Fruit fly (Drosophila melanogaster) whole organism: ENCODE measurements around the gene CG6013.

Source experiments
- CG8478 ChIP-seq: fragments of >200 bp; optimal IDR thresholded peaks from 2 replicates; lab custom pipeline; 2018; ENCODE audit warnings: inconsistent platforms
- Dll ChIP-seq: fragments of >200 bp; optimal IDR thresholded peaks from 2 replicates; lab custom pipeline; 2017
- EcR ChIP-seq, 2 experiments: fragments of >200 bp; optimal IDR thresholded peaks; 2 replicates each; lab custom pipeline; 2017; ENCODE audit warnings: missing biosample characterization in 2 of 2, missing genetic modification characterization in 2 of 2, missing genetic modification reagents in 2 of 2
- pan ChIP-seq: fragments of >200 bp; optimal IDR thresholded peaks from 2 replicates; lab custom pipeline; 2017
- psq ChIP-seq: fragments of >200 bp; optimal IDR thresholded peaks from 2 replicates; lab custom pipeline; 2017
- usp ChIP-seq: fragments of >200 bp; optimal IDR thresholded peaks from 2 replicates; lab custom pipeline; 2017; ENCODE audit warnings: missing biosample characterization, missing genetic modification characterization, mixed read lengths

The CG6013 gene

dm6 chr3R:19054839-19055238 lies 23.5 kb downstream of the CG6013 start:
- TF ChIP-seq Dll (lab: Kevin White, UChicago), result no peak
- TF ChIP-seq usp (GFP tag; lab: Kevin White, UChicago), result no peak
- no peak for TF ChIP-seq EcR (GFP tag; optimal IDR thresholded peaks at IDR 0.05; lab: Kevin White, UChicago)
- TF ChIP-seq CG8478, result no peak
- no peak for TF ChIP-seq psq (lab: Kevin White, UChicago)
- TF ChIP-seq pan (lab: Kevin White, UChicago), result no peak

dm6 chr3R:19056884-19057283 lies 25.6 kb downstream of the CG6013 start:
- TF ChIP-seq Dll (lab: Kevin White, UChicago) (no peak), EcR (GFP tag; optimal IDR thresholded peaks at IDR 0.05; lab: Kevin White, UChicago) (no peak), usp (GFP tag; lab: Kevin White, UChicago) (no peak), psq (lab: Kevin White, UChicago) (no peak), pan (lab: Kevin White, UChicago) (no peak), CG8478 (no peak)

DNA sequence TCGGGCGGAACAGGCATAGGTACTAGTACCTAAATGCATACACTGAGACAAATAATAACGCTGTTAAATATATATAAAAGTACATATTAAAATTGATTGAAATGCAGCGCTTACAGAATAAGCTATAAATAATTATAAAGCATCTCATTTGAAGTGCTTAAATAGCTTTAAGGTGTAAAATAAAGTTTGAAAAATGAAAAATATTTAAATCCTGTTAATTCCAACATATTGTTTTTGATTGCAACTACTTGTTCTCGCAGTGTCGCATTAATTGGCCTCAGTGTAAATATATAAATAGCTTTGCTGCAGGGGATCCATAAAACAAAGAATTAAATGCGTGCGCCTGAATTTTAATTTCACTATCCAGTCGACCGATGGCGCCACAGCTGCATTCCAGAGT lies 27.1 kb downstream of the CG6013 start:
- no peak for TF ChIP-seq CG8478

DNA sequence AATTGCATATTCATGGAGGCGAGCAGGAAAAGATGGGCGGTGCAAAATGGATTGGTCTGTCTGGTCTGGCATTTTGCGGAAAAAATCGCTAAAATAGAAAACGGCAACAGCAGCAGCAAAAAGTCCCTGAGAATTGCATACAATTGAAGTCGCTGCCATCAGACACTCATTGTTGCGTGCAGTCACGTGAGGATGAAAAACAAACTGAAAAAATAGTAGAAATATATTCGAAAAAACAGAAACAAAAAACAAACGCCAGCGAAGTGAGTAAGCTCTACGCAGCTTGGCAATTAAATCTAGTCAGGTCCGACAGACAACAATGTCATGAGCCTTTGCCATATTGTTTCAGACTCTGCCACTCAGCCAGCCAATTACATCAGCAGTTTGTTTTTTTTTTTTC lies 28.0 kb downstream of the CG6013 start:
- TF ChIP-seq usp (GFP tag; lab: Kevin White, UChicago) (no peak), pan (lab: Kevin White, UChicago) (no peak), CG8478 (no peak), Dll (lab: Kevin White, UChicago) (no peak), EcR (GFP tag; optimal IDR thresholded peaks at IDR 0.05; lab: Kevin White, UChicago) (no peak), psq (lab: Kevin White, UChicago) (no peak)

DNA sequence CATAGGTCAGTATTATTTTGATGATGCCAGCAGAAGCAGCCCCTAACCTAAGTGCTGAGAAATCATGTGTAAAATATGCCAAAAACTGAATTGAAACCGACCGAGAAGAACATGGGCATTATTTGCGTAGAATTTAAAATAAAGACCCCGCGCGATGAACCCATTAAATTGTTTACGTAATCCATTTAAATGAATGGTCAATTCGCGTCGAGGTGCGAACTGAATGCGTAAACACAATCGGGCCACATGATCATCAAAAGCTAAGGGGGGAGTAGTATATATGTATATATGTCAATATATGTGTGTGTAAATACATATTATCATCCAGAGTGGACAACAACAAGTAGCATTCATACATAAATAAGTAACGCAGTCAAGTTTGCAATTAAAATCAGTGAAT lies 28.9 kb downstream of the CG6013 start:
- TF ChIP-seq CG8478 (no peak), EcR (GFP tag; optimal IDR thresholded peaks at IDR 0.05; lab: Kevin White, UChicago) (no peak), usp (GFP tag; lab: Kevin White, UChicago) (no peak), Dll (lab: Kevin White, UChicago) (no peak), pan (lab: Kevin White, UChicago) (no peak)

DNA sequence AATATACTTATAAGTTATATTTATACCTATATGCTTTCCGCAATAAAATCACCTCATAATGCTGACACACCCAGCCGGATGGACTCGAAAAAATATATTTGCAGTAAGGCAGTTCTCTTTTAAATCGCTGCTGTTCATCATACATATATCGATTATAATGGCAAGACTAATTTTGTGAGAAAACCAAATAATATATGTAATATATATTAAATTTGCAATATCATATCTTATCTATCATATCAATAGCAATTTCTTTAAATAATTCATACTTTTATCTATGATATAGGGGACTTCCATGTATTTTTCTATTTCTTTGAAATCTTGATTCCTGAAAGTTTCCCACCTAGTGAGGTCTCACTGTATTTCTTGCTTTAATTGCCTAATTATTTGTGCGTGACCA lies 31.2 kb downstream of the CG6013 start:
- TF ChIP-seq CG8478 (no peak), EcR (GFP tag; optimal IDR thresholded peaks at IDR 0.05; lab: Kevin White, UChicago) (no peak), usp (GFP tag; lab: Kevin White, UChicago) (no peak), Dll (lab: Kevin White, UChicago) (no peak), pan (lab: Kevin White, UChicago) (no peak), psq (lab: Kevin White, UChicago) (no peak)

dm6 chr3R:19064037-19064664 lies 32.8 kb downstream of the CG6013 start:
- TF ChIP-seq CG8478, result no peak
- TF ChIP-seq psq (lab: Kevin White, UChicago), result no peak
- TF ChIP-seq Dll (lab: Kevin White, UChicago), result no peak
- no peak for TF ChIP-seq usp (GFP tag; lab: Kevin White, UChicago)
- no peak for TF ChIP-seq pan (lab: Kevin White, UChicago)
- no peak for TF ChIP-seq EcR (GFP tag; optimal IDR thresholded peaks at IDR 0.05; lab: Kevin White, UChicago)

dm6 chr3R:19065474-19065873 lies 34.2 kb downstream of the CG6013 start:
- no peak for TF ChIP-seq usp (GFP tag; lab: Kevin White, UChicago)
- no peak for TF ChIP-seq psq (lab: Kevin White, UChicago)
- no peak for TF ChIP-seq EcR (GFP tag; optimal IDR thresholded peaks at IDR 0.05; lab: Kevin White, UChicago)
- no peak for TF ChIP-seq pan (lab: Kevin White, UChicago)
- TF ChIP-seq CG8478, result no peak
- no peak for TF ChIP-seq Dll (lab: Kevin White, UChicago)

- TF ChIP-seq pan (lab: Kevin White, UChicago) (no peak), psq (lab: Kevin White, UChicago) (no peak), EcR (GFP tag; optimal IDR thresholded peaks at IDR 0.05; lab: Kevin White, UChicago) (no peak), Dll (lab: Kevin White, UChicago) (no peak), CG8478 (no peak), usp (GFP tag; lab: Kevin White, UChicago) (no peak)
These were observed 35.8 kb downstream of the CG6013 start for dm6 chr3R:19066965-19067614.

DNA sequence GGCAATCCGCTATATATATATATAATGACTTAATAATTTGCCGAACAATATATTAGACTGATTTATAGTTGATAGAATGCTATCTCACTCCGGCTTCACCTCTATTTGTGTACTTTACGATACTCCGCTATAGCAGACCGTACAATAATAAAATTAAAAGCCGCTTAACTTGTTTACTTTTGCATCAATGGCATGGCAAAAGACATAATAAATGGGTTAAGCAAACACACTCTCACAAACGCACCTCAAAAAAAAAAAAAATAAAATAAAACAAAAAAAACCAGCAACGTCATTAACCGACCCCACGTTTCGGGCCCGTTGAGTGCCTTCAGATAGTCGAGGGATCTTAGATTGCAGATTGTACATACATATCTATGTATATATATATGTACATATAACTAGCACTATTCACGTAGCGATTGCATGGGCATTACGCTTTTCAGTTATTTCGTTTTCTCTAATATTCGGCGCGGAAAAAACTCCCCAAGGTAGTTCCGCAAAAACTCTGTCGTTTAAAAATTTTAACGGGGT lies 36.6 kb downstream of the CG6013 start:
- TF ChIP-seq pan (lab: Kevin White, UChicago), result no peak
- TF ChIP-seq psq (lab: Kevin White, UChicago), result no peak
- no peak for TF ChIP-seq usp (GFP tag; lab: Kevin White, UChicago)
- no peak for TF ChIP-seq CG8478
- TF ChIP-seq Dll (lab: Kevin White, UChicago), result no peak
- TF ChIP-seq EcR (GFP tag; optimal IDR thresholded peaks at IDR 0.05; lab: Kevin White, UChicago), result no peak

- TF ChIP-seq Dll (lab: Kevin White, UChicago) (no peak), psq (lab: Kevin White, UChicago) (no peak), pan (lab: Kevin White, UChicago) (no peak), usp (GFP tag; lab: Kevin White, UChicago) (no peak), EcR (GFP tag; optimal IDR thresholded peaks at IDR 0.05; lab: Kevin White, UChicago) (no peak)
These were observed 38.4 kb downstream of the CG6013 start for dm6 chr3R:19069740-19070139.
